Worm (Caenorhabditis elegans) whole organism, L1 larva: ENCODE results near the gene pals-26.
A peak's percentile ranks its signal among the peaks of the same experiment; 100 is the strongest.

Experiments used
- aha-1 ChIP-seq: fragments of 150-350 bp; optimal IDR thresholded peaks from 2 replicates; lab custom pipeline; 2014; ENCODE audit warnings: missing biosample characterization, missing genetic modification characterization
- blmp-1 ChIP-seq: fragments of 150-350 bp; optimal IDR thresholded peaks from 2 replicates; lab custom pipeline; 2014; ENCODE audit warnings: missing biosample characterization, missing genetic modification characterization
- elt-3 ChIP-seq, 6 experiments: fragments of 150-350 bp in 1 of 6; sonication (generic microtip); optimal IDR thresholded peaks; 2 replicates each; lab custom pipeline; 2017 to 2018; ENCODE audit warnings: missing biosample characterization in 6 of 6, missing genetic modification characterization in 6 of 6, inconsistent platforms in 1 of 6
- fkh-10 ChIP-seq: sonication (generic microtip); optimal IDR thresholded peaks from 2 replicates; lab custom pipeline; 2017; ENCODE audit warnings: missing biosample characterization, missing genetic modification reagents, missing genetic modification characterization
- hlh-17 ChIP-seq: fragments of 200-800 bp; sonication (Bioruptor generic); optimal IDR thresholded peaks from 2 replicates; lab custom pipeline; 2018; ENCODE audit warnings: missing genetic modification characterization, mild to moderate bottlenecking, missing compliant biosample characterization, moderate library complexity, borderline replicate concordance
- lin-39 ChIP-seq: fragments of 150-350 bp; optimal IDR thresholded peaks from 2 replicates; lab custom pipeline; 2014; ENCODE audit warnings: missing biosample characterization, missing genetic modification reagents, missing genetic modification characterization
- lsy-2 ChIP-seq, 2 experiments: fragments of 150-350 bp; optimal IDR thresholded peaks; 2 replicates each; lab custom pipeline; 2014; ENCODE audit warnings: missing biosample characterization in 2 of 2, missing genetic modification characterization in 2 of 2
- nhr-11 ChIP-seq: fragments of 150-350 bp; optimal IDR thresholded peaks from 2 replicates; lab custom pipeline; 2014; ENCODE audit warnings: missing biosample characterization, missing genetic modification characterization
- nhr-237 ChIP-seq: fragments of 150-350 bp; optimal IDR thresholded peaks from 2 replicates; lab custom pipeline; 2014; ENCODE audit warnings: missing biosample characterization, missing genetic modification characterization
- nhr-77 ChIP-seq: fragments of 150-350 bp; optimal IDR thresholded peaks from 2 replicates; lab custom pipeline; 2014; ENCODE audit warnings: missing biosample characterization, missing genetic modification characterization
- pax-3 ChIP-seq: fragments of 200-800 bp; sonication (Bioruptor generic); optimal IDR thresholded peaks from 2 replicates; lab custom pipeline; 2018; ENCODE audit warnings: mild to moderate bottlenecking, missing genetic modification characterization, moderate library complexity, missing compliant biosample characterization
- snpc-4 ChIP-seq: fragments of 150-350 bp; optimal IDR thresholded peaks from 2 replicates; lab custom pipeline; 2014; ENCODE audit warnings: missing biosample characterization, missing genetic modification characterization
- unc-30 ChIP-seq: sonication (generic microtip); optimal IDR thresholded peaks from 2 replicates; lab custom pipeline; 2017; ENCODE audit warnings: missing biosample characterization, missing genetic modification characterization

DNA sequence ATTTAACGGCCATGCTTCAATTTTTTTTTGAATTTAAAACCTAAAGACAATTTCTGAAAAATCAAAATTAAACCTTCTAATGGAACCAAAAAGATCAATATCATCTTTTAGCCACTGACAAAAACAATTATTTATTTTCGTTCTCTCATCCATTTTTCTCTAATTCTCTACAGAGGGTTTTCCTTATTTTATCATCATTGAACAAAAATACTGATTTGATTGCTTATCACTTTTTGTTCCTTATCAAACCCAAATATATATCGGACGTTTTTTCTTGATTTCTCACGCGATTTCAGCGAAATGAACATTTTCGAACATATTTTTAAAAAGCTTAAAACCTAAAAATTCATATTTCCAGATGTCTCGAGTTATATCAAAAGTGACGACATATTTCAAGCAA is 38.1 kb downstream of the pals-26 start, which contains the start of gene mpc-1:
- TF ChIP-seq hlh-17 (GFP tag; lab: Kevin White, UChicago) (no peak), lin-39 (tag; lab: Kevin White, UChicago) (no peak), unc-30 (tag; lab: Kevin White, UChicago) (no peak), fkh-10 (GFP tag; lab: Kevin White, UChicago) (no peak), nhr-11 (tag; lab: Kevin White, UChicago) (no peak), snpc-4 (tag; lab: Kevin White, UChicago) (no peak), aha-1 (no peak), nhr-237 (no peak), lsy-2 (tag; optimal IDR thresholded peaks at IDR 0.05; lab: Kevin White, UChicago) (peak; percentile 1 to 29), blmp-1 (tag; lab: Kevin White, UChicago) (peak; percentile 44), elt-3 (tag; optimal IDR thresholded peaks at IDR 0.05; lab: Kevin White, UChicago) (peak in 4 of 6 experiments; percentile 9 to 96 (median 52)), pax-3 (tag; lab: Kevin White, UChicago) (no peak), nhr-77 (tag; lab: Kevin White, UChicago) (no peak)
